Fruit fly (Drosophila melanogaster): ENCODE results near the gene CG5478.

Gene CG5478

DNA sequence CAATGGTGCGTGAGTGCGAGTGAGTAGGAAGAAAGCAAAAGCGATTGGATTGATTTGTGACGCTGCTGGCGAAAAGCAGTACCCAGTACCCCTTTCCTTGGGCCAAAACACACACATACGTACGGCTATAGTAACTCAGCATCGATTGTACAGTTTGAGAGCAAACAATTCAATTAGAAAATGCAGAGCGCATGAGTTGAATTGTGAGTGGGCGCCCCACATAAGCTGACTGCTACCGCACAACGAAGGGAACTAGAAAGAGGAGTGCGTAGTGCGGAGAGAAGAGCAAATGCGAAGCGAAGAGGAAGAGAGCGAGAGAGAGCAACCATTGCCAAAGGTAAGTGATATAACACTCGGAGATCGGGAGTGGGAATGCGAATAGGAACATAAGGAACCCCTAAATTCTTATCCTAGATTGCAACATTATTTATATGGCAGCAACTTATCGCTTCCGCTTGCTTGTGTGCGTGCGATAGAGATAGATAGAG is 40.0 kb upstream of the CG5478 start (continued):
- TF ChIP-seq eyg (GFP tag; optimal IDR thresholded peaks at IDR 0.05) (no peak), fd64A (GFP tag; optimal IDR thresholded peaks at IDR 0.05) (no peak), dpn (GFP tag; optimal IDR thresholded peaks at IDR 0.05) (peak in 1 of 2 experiments; percentile 1), Max (GFP tag; optimal IDR thresholded peaks at IDR 0.05) (peak; percentile 43), CG1529 (GFP tag; optimal IDR thresholded peaks at IDR 0.05) (no peak), CG12299 (tag; optimal IDR thresholded peaks at IDR 0.05) (peak; percentile 39), CG17829 (tag; optimal IDR thresholded peaks at IDR 0.05) (no peak), Hmr (GFP tag; optimal IDR thresholded peaks at IDR 0.05) (peak; percentile 22), luna (GFP tag; optimal IDR thresholded peaks at IDR 0.05) (peak; percentile 10), her (GFP tag; optimal IDR thresholded peaks at IDR 0.05) (peak; percentile 28), seq (GFP tag; IDR thresholded peaks at IDR 0.05) (no peak), HHEX (GFP tag; optimal IDR thresholded peaks at IDR 0.05) (peak; percentile 0), CG12769 (tag; optimal IDR thresholded peaks at IDR 0.05) (peak; percentile 93), Pdp1 (GFP tag; optimal IDR thresholded peaks at IDR 0.05) (peak in 1 of 2 experiments; percentile 60), Drgx (GFP tag; IDR thresholded peaks at IDR 0.05) (no peak), Doc2 (GFP tag; IDR thresholded peaks at IDR 0.05) (no peak), CG4282 (GFP tag; optimal IDR thresholded peaks at IDR 0.05) (no peak), ATbp (GFP tag; optimal IDR thresholded peaks at IDR 0.05) (peak; percentile 11), CG8089 (GFP tag; optimal IDR thresholded peaks at IDR 0.05) (peak; percentile 2), mam (GFP tag; optimal IDR thresholded peaks at IDR 0.05) (no peak), CG8924 (tag; optimal IDR thresholded peaks at IDR 0.05) (peak; percentile 35), pb (GFP tag; optimal IDR thresholded peaks at IDR 0.05) (peak; percentile 52), Atf6 (GFP tag; IDR thresholded peaks at IDR 0.05) (no peak), Nf-YB (GFP tag; optimal IDR thresholded peaks at IDR 0.05) (peak; percentile 9), unc-4 (GFP tag; IDR thresholded peaks at IDR 0.05; ENCODE audit: partially characterized antibody) (no peak), slou (GFP tag; optimal IDR thresholded peaks at IDR 0.05) (no peak), CG9727 (GFP tag; optimal IDR thresholded peaks at IDR 0.05) (no peak), CG4707 (GFP tag; optimal IDR thresholded peaks at IDR 0.05) (peak; percentile 10), ind (GFP tag; optimal IDR thresholded peaks at IDR 0.05) (no peak), ERR (GFP tag; optimal IDR thresholded peaks at IDR 0.05) (peak; percentile 78), yki (optimal IDR thresholded peaks at IDR 0.05) (peak; percentile 84), HLH3B (GFP tag; IDR thresholded peaks at IDR 0.05) (no peak), CG12071 (GFP tag; optimal IDR thresholded peaks at IDR 0.05) (peak; percentile 30), Oli (tag; optimal IDR thresholded peaks at IDR 0.05) (no peak), CG16815 (GFP tag; optimal IDR thresholded peaks at IDR 0.05) (no peak), exex (tag; optimal IDR thresholded peaks at IDR 0.05) (peak; percentile 71), pzg (GFP tag; optimal IDR thresholded peaks at IDR 0.05) (peak; percentile 21), CG11085 (GFP tag; IDR thresholded peaks at IDR 0.05) (no peak), CG18011 (GFP tag; optimal IDR thresholded peaks at IDR 0.05) (peak; percentile 99), ewg (GFP tag; optimal IDR thresholded peaks at IDR 0.05) (peak; percentile 100), phol (tag; optimal IDR thresholded peaks at IDR 0.05) (no peak), Jarid2 (GFP tag; optimal IDR thresholded peaks at IDR 0.05) (no peak), CG6654 (GFP tag; optimal IDR thresholded peaks at IDR 0.05) (peak; percentile 96), onecut (GFP tag; IDR thresholded peaks at IDR 0.05) (peak; percentile 84), da (GFP tag; optimal IDR thresholded peaks at IDR 0.05) (peak; percentile 56), CG7987 (GFP tag; optimal IDR thresholded peaks at IDR 0.05) (peak; percentile 62), vfl (GFP tag; optimal IDR thresholded peaks at IDR 0.05) (no peak), sqz (GFP tag; optimal IDR thresholded peaks at IDR 0.05) (peak; percentile 10), jumu (GFP tag; optimal IDR thresholded peaks at IDR 0.05) (peak; percentile 52), CG3163 (GFP tag; optimal IDR thresholded peaks at IDR 0.05) (peak; percentile 94), CG10543 (GFP tag; optimal IDR thresholded peaks at IDR 0.05) (peak; percentile 69)

All from whole organism, embryonic.